Worm (Caenorhabditis elegans) whole organism, L3 larva: Measurements from ENCODE around the gene F10A3.4.

Experiments used
- R02D3.7 ChIP-seq: fragments of 150-350 bp; optimal IDR thresholded peaks from 2 replicates; lab custom pipeline; 2014; ENCODE audit warnings: missing biosample characterization, missing genetic modification characterization
- daf-12 ChIP-seq: fragments of 150-350 bp; optimal IDR thresholded peaks from 2 replicates; lab custom pipeline; 2014; ENCODE audit warnings: missing biosample characterization, missing genetic modification reagents, missing genetic modification characterization
- fos-1 ChIP-seq: fragments of 150-350 bp; optimal IDR thresholded peaks from 2 replicates; lab custom pipeline; 2014; ENCODE audit warnings: missing biosample characterization, missing genetic modification characterization
- mdl-1 ChIP-seq: fragments of 150-350 bp; optimal IDR thresholded peaks from 2 replicates; lab custom pipeline; 2014; ENCODE audit warnings: missing biosample characterization, missing genetic modification characterization
- mml-1 ChIP-seq: fragments of 150-350 bp; sonication (generic microtip); optimal IDR thresholded peaks from 3 replicates; lab custom pipeline; 2014; ENCODE audit warnings: missing biosample characterization, missing genetic modification characterization
- nhr-12 ChIP-seq: fragments of 150-350 bp; optimal IDR thresholded peaks from 2 replicates; lab custom pipeline; 2014; ENCODE audit warnings: missing biosample characterization, missing genetic modification characterization
- nhr-25 ChIP-seq: sonication (generic microtip); optimal IDR thresholded peaks from 2 replicates; lab custom pipeline; 2017; ENCODE audit warnings: missing biosample characterization, missing genetic modification characterization
- nhr-28 ChIP-seq: fragments of 150-350 bp; optimal IDR thresholded peaks from 2 replicates; lab custom pipeline; 2014; ENCODE audit warnings: missing biosample characterization, missing genetic modification characterization
- nhr-76 ChIP-seq: fragments of 150-350 bp; sonication (generic microtip); optimal IDR thresholded peaks from 5 replicates; lab custom pipeline; 2014; ENCODE audit warnings: missing biosample characterization, missing genetic modification characterization
- pha-4 ChIP-seq: fragments of 150-350 bp; optimal IDR thresholded peaks from 2 replicates; lab custom pipeline; 2014; ENCODE audit warnings: missing biosample characterization, missing genetic modification reagents, missing genetic modification characterization

DNA sequence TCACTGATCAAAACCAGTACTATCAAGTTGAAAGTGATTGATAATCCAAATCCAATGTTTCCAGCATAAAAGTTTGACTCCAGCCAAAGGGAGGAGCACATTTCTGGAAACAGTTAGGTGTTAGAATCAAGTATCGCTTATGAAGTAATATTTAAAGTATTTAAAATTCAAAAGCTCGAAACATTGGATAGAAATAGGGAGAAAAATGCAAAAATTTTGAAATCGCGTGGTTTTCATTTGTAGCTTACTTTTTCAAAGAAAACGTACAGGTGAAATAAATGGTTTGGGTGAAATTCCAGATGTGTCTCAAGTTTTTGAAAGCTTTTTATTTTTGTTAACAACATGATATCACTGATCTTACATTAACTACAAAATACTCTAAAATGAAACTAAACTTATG is 20.1 kb downstream of the F10A3.4 start, which contains the start of gene str-111:
- no peak for TF ChIP-seq mdl-1
- TF ChIP-seq nhr-12: no peak
- TF ChIP-seq daf-12 (tag; lab: Kevin White, UChicago): no peak
- TF ChIP-seq pha-4 (tag; lab: Kevin White, UChicago): no peak
- TF ChIP-seq R02D3.7 (tag; lab: Kevin White, UChicago): no peak
- TF ChIP-seq nhr-28 (tag; lab: Kevin White, UChicago): no peak
- no peak for TF ChIP-seq mml-1 (tag; lab: Kevin White, UChicago)
- TF ChIP-seq nhr-76: no peak
- TF ChIP-seq fos-1 (tag; lab: Kevin White, UChicago): no peak
- TF ChIP-seq nhr-25 (tag; lab: Kevin White, UChicago): no peak
